Fruit fly (Drosophila melanogaster): ENCODE results near the gene AP-1gamma.
A peak's percentile ranks its signal among the peaks of the same experiment; 100 is the strongest.

AP-1gamma gene

DNA sequence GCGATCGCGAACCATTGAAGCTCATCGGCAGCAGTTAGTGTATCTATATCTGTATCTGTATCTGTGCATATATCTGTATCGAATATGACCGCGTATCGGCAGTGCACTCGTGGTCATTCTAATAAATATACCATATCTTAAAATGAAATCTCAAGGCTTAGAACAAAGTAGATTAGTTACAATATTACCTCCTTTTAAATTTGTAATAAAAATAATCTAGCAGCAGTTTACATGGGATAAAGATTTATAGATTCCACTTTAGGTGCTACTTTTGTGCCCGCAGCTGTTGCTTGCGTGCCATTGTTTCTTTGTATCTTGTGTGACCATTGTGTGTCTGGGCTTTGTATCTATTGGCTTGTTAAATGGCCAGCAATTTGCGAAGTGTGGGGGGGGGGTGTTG is 48.4 kb upstream of the AP-1gamma start (continued):
- TF ChIP-seq CG16863 (GFP tag; optimal IDR thresholded peaks at IDR 0.05) (peak; percentile 44), abd-A (tag; optimal IDR thresholded peaks at IDR 0.05) (no peak), lmd (GFP tag; IDR thresholded peaks at IDR 0.05) (peak; percentile 76), ato (GFP tag; IDR thresholded peaks at IDR 0.05; ENCODE audit: partially characterized antibody) (no peak), ash1 (GFP tag; optimal IDR thresholded peaks at IDR 0.05) (no peak), pan (optimal IDR thresholded peaks at IDR 0.05) (no peak), pan (GFP tag; optimal IDR thresholded peaks at IDR 0.05 in 1 of 2, IDR thresholded peaks at IDR 0.05 in 1 of 2) (peak in 1 of 2 experiments; percentile 75), Trl (optimal IDR thresholded peaks at IDR 0.05) (no peak), Trl (GFP tag; optimal IDR thresholded peaks at IDR 0.05) (peak; percentile 36), CG17829 (tag; optimal IDR thresholded peaks at IDR 0.05) (peak; percentile 55), Bteb2 (GFP tag; optimal IDR thresholded peaks at IDR 0.05) (peak; percentile 3), Med (GFP tag) (peak; percentile 89), CG4730 (GFP tag; IDR thresholded peaks at IDR 0.05) (peak; percentile 43; the same call in 1 of the 2 replicates), CG9932 (GFP tag; IDR thresholded peaks at IDR 0.05) (peak; percentile 31; the same call in 1 of the 2 replicates), danr (GFP tag; IDR thresholded peaks at IDR 0.05) (0 out of 2 replicates have a peak, but pooled peaks have one; percentile 33), dan (GFP tag; IDR thresholded peaks at IDR 0.05) (no peak), Pdp1 (GFP tag; optimal IDR thresholded peaks at IDR 0.05) (peak; percentile 41 to 42), hkb (optimal IDR thresholded peaks at IDR 0.05) (no peak), hkb (GFP tag; IDR thresholded peaks at IDR 0.05) (peak; percentile 87), Aef1 (GFP tag; IDR thresholded peaks at IDR 0.05) (peak; percentile 69), CG4328 (GFP tag; optimal IDR thresholded peaks at IDR 0.05) (no peak), CG11696 (GFP tag; IDR thresholded peaks at IDR 0.05) (peak; percentile 78), jigr1 (GFP tag; IDR thresholded peaks at IDR 0.05) (no peak), CG6683 (GFP tag; optimal IDR thresholded peaks at IDR 0.05) (no peak), CG4360 (GFP tag; IDR thresholded peaks at IDR 0.05) (no peak), CG15269 (tag; optimal IDR thresholded peaks at IDR 0.05) (peak; percentile 91), vnd (GFP tag; IDR thresholded peaks at IDR 0.05; ENCODE audit: partially characterized antibody) (no peak), pros (GFP tag; optimal IDR thresholded peaks at IDR 0.05) (no peak), wek (GFP tag; optimal IDR thresholded peaks at IDR 0.05) (peak; percentile 26), Bdp1 (GFP tag; optimal IDR thresholded peaks at IDR 0.05) (no peak), H15 (GFP tag; IDR thresholded peaks at IDR 0.05) (peak; percentile 57; the same call in 2 of the 3 replicates), tll (GFP tag; optimal IDR thresholded peaks at IDR 0.05) (no peak), CG11085 (GFP tag; IDR thresholded peaks at IDR 0.05) (no peak), cg (GFP tag; optimal IDR thresholded peaks at IDR 0.05) (peak; percentile 31), NfI (GFP tag; optimal IDR thresholded peaks at IDR 0.05) (peak; percentile 64), Myb (GFP tag; optimal IDR thresholded peaks at IDR 0.05) (peak; percentile 23), luna (GFP tag; optimal IDR thresholded peaks at IDR 0.05) (no peak), CG4404 (GFP tag; IDR thresholded peaks at IDR 0.05) (no peak), HLH3B (GFP tag; IDR thresholded peaks at IDR 0.05) (peak; percentile 81), grau (tag; optimal IDR thresholded peaks at IDR 0.05) (peak; percentile 82), pnt (GFP tag; optimal IDR thresholded peaks at IDR 0.05) (peak; percentile 48), CG6765 (GFP tag; optimal IDR thresholded peaks at IDR 0.05) (no peak), Gsc (GFP tag; IDR thresholded peaks at IDR 0.05) (no peak), ham (GFP tag; IDR thresholded peaks at IDR 0.05) (no peak), dm (GFP tag; optimal IDR thresholded peaks at IDR 0.05) (peak; percentile 23), CG10959 (GFP tag; IDR thresholded peaks at IDR 0.05) (peak; percentile 50; the same call in 1 of the 2 replicates), CG11560 (tag; IDR thresholded peaks at IDR 0.05) (no peak), mirr (GFP tag; optimal IDR thresholded peaks at IDR 0.05) (no peak), Abd-B (GFP tag; optimal IDR thresholded peaks at IDR 0.05) (no peak), CG11504 (tag; optimal IDR thresholded peaks at IDR 0.05) (peak; percentile 87)
